Fruit fly (Drosophila melanogaster) S2 (cell line): ENCODE data around the gene NLaz.

ENCODE experiments used
- CG8478 ChIP-seq: fragments of >200 bp; optimal IDR thresholded peaks from 2 replicates; lab custom pipeline; 2018
- CTCF ChIP-seq, 2 experiments: fragments of >200 bp; optimal IDR thresholded peaks; 2 replicates each; lab custom pipeline; 2018

DNA sequence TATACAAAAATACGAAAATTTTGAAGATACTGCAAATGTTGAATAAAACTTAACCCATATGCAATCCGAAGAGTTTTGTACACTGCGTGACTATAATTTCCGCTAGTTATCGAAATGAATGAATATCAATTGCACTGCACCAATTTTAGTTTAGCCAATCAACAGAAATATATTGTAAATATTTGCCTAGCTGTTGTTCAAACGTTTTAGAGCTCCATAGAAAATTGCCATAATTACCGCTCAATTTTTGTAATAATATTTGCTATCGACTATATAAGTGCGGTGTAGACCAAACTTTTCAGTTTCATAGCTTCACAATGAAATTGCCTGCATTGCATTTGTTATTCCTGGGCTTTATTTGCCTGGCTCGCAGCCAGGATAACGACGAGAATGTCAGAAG lies 32.8 kb downstream of the NLaz start, which contains the start of gene a5:
- TF ChIP-seq CTCF (optimal IDR thresholded peaks at IDR 0.05; lab: Kevin White, UChicago) (no peak), CG8478 (lab: Kevin White, UChicago) (no peak)
